Worm (Caenorhabditis elegans) whole organism, early embryonic: ENCODE data around the gene C45G9.5.

ENCODE experiments used
- B0310.2 ChIP-seq: sonication (generic microtip); optimal IDR thresholded peaks from 2 replicates; lab custom pipeline; 2016; ENCODE audit warnings: mild to moderate bottlenecking, missing genetic modification characterization, missing compliant biosample characterization
- ama-1 ChIP-seq: fragments of 150-350 bp; optimal IDR thresholded peaks from 2 replicates; lab custom pipeline; 2014
- ets-7 ChIP-seq: sonication (generic microtip); optimal IDR thresholded peaks from 2 replicates; lab custom pipeline; 2016; ENCODE audit warnings: missing genotype, missing genetic modification characterization, missing compliant biosample characterization
- hmbx-1 ChIP-seq: sonication (generic microtip); optimal IDR thresholded peaks from 2 replicates; lab custom pipeline; 2016; ENCODE audit warnings: mild to moderate bottlenecking, missing genetic modification characterization, missing compliant biosample characterization
- hnd-1 ChIP-seq: sonication (generic microtip); optimal IDR thresholded peaks from 2 replicates; lab custom pipeline; 2016; ENCODE audit warnings: missing genetic modification characterization, missing compliant biosample characterization
- tbx-11 ChIP-seq: fragments of 200-800 bp; sonication (Bioruptor generic); IDR thresholded peaks from 2 replicates; pipeline ENCODE4 v1.3.6; 2022; ENCODE audit warnings: missing genetic modification characterization, missing compliant biosample characterization
- tbx-37 ChIP-seq: fragments of 200-800 bp; sonication (Bioruptor generic); conservative IDR thresholded peaks from 2 replicates; pipeline ENCODE4 v1.3.6; 2022; ENCODE audit warnings: missing genetic modification reagents, missing genetic modification characterization, missing compliant biosample characterization

ce11 chrIII:5006881-5007280 is 41.0 kb upstream of the C45G9.5 start, which contains the start of gene R144.12:
- TF ChIP-seq B0310.2 (tag; lab: Kevin White, UChicago) (no peak), ama-1 (lab: Kevin White, UChicago) (no peak), tbx-11 (no peak), tbx-37 (GFP tag; lab: Robert Waterston, UW) (no peak), hnd-1 (tag; lab: Kevin White, UChicago) (no peak), ets-7 (no peak), hmbx-1 (tag; lab: Kevin White, UChicago) (no peak)
